Worm (Caenorhabditis elegans): Measurements from ENCODE around the gene acr-7.

- no peak for TF ChIP-seq ekl-4 (GFP tag; IDR thresholded peaks at IDR 0.05)
- TF ChIP-seq T07F8.4 (tag; optimal IDR thresholded peaks at IDR 0.05), result no peak
- TF ChIP-seq F39B2.1 (GFP tag; IDR thresholded peaks at IDR 0.05), result no peak
- no peak for TF ChIP-seq T26A5.8 (tag; optimal IDR thresholded peaks at IDR 0.05)
- no peak for TF ChIP-seq F23B12.7 (tag; optimal IDR thresholded peaks at IDR 0.05; ENCODE audit: insufficient read depth)
- TF ChIP-seq ztf-22 (GFP tag; optimal IDR thresholded peaks at IDR 0.05), result no peak
Observed at ce11 chrII:7812332-7812731, 37.3 kb downstream of the acr-7 start.

Data from whole organism, young adult.